Worm (Caenorhabditis elegans): ENCODE results near the gene mdt-6.

Gene mdt-6

DNA sequence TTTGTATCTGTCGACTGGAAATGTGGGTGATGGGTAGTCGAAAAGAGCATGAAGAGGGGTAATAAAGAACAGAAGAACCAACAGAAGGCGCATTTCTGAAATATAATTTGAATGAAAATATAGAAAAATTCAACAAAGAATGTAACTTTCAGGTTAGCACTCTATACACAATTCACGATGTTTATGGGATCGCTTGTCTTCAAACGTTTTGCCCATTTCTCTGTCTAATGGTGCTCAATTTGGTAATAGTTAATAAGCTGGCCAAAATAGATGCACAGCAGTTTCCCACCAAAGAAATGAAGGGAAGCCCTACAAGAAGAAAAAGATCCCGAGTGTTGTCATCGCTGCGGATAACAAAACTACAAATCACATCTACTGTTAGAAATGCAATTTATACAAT, 11.9 kb downstream of the mdt-6 start, which contains the start of gene F20A1.8:
F20A1.8 (minus strand) TSS at position 101 of the 400 bp plus-strand sequence.
- no peak for TF ChIP-seq him-1 (tag; optimal IDR thresholded peaks at IDR 0.05)
- TF ChIP-seq W03F9.2 (tag; optimal IDR thresholded peaks at IDR 0.05), result no peak
- no peak for TF ChIP-seq dao-5 (tag; optimal IDR thresholded peaks at IDR 0.05)

DNA sequence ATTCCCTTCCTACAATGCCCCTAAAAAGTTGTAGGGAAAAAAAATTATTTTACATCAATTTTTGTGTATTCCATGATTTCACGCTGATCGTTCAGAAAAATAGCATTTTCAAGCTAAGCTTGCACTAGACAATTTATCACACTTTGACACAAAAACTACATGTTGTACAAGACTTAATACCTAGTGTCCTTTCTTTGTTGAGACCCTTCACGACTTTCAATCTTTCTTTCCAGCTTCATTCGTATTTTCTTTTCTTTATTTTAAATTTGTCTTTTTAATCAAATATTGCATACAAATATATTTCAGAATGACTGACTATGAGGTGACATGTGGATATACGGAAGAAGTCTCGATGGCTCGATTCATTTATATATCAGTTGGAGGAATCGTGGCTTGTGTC, 13.4 kb downstream of the mdt-6 start, which contains the start of gene F20A1.2:
F20A1.2 (plus strand) TSS at position 301 of the 400 bp plus-strand sequence.
- TF ChIP-seq W03F9.2 (tag; optimal IDR thresholded peaks at IDR 0.05) (no peak), dao-5 (tag; optimal IDR thresholded peaks at IDR 0.05) (no peak), him-1 (tag; optimal IDR thresholded peaks at IDR 0.05) (no peak)

DNA sequence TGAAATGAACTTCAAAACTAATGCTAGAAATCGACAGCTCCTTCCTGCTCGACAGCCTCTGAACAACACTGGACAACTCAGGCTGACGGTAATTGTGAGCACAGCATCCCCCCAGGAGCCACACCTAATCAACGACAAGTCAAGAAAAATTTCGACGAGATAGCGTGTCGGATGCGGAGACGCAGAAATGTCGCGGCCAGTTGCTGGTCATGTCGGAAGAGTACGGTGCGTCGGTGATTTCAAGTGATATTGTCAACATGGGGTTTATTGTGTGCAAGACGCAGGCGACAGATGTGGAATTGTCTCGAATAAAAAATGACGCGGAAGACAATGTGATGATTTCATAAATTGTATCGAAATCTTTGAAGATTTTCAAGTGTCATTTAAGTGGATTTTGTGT, 22.9 kb downstream of the mdt-6 start, which contains the start of gene twk-11:
twk-11 (minus strand) TSS at position 101 of the 400 bp plus-strand sequence.
- TF ChIP-seq W03F9.2 (tag; optimal IDR thresholded peaks at IDR 0.05) (no peak), him-1 (tag; optimal IDR thresholded peaks at IDR 0.05) (no peak), dao-5 (tag; optimal IDR thresholded peaks at IDR 0.05) (no peak)

DNA sequence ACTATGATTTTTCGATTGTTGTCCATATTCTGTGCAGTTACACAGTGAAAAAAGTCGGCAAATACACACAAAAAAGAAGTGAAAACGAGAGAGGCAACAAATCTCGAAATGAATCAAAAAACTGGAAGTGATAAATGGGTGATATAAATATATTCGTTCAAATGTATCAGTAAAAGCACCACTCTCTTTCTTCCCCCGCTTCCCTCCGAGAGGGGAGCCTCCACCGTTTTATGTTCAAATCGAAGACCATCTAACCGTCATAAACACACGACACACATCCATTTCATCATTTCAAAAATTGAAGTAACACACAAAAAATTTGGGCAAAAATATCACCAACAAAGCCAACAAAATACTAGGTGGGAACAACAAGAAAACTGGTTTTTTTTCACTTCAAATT, 32.4 kb downstream of the mdt-6 start, which contains the start of gene F20A1.6:
F20A1.6 (minus strand) TSS at position 101 of the 400 bp plus-strand sequence.
- TF ChIP-seq dao-5 (tag; optimal IDR thresholded peaks at IDR 0.05) (no peak), W03F9.2 (tag; optimal IDR thresholded peaks at IDR 0.05) (no peak), him-1 (tag; optimal IDR thresholded peaks at IDR 0.05) (no peak)

DNA sequence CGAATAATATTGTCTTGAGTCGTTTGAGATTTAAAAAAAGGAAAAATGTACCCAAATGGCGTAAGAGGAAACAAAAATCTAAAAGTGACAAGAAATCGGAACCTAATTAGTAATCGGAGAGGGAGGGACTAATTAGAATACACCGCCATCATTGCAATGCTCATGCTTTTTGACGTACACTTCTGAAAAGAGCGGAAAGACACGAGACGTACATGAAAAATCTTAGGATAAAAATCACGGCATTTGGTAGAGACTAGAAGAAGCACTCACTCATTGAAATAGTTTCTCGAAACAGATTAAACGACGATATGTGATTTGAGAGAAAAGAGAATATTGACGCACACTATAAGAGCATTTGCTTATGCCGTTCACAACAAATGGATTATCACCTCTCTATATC, 36.4 kb downstream of the mdt-6 start:
- TF ChIP-seq W03F9.2 (tag; optimal IDR thresholded peaks at IDR 0.05) (no peak), dao-5 (tag; optimal IDR thresholded peaks at IDR 0.05) (no peak)

DNA sequence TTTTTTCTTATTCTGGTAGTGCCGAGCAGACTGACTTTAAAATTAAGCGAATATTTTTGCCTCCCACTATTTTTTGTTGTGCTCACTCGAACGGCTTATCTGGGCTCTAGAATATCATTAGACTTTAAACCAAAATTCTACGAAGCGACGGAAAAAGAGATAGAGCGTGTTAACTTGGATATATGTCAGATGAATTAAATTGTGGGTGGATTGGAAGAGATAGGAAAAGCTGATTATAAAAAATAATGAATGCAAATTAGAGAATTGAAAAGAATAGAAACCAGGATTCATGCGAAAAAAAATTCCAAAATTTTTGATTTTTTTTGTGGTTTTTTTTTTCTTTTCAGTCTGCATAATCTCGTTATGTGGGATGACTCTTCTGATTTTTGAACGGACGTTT, 37.7 kb downstream of the mdt-6 start, which contains the start of gene F20A1.4:
F20A1.4 (minus strand) TSS at position 101 of the 400 bp plus-strand sequence.
- TF ChIP-seq W03F9.2 (tag; optimal IDR thresholded peaks at IDR 0.05) (no peak), dao-5 (tag; optimal IDR thresholded peaks at IDR 0.05) (no peak)

DNA sequence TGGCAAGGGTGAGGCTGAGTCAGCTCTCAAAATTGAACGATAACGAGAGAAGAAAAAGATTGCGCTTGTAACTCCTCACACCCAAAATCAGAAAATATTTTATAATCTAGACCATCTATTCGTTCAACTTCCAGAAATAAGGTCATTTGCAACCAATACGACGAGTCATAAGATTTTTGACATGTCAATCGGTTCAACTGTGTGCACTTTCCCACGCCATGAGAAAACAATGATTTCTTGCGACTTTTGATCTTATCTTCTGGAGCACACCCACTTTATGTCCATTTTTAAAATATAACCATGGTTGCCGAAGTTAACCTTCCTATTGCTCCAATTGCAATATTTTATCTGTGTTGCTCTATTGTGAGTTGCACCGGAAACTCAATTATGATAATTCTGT, 42.4 kb downstream of the mdt-6 start, which contains the start of gene srsx-32:
srsx-32 (plus strand) TSS at position 301 of the 400 bp plus-strand sequence.
- no peak for TF ChIP-seq dao-5 (tag; optimal IDR thresholded peaks at IDR 0.05)
- no peak for TF ChIP-seq him-1 (tag; optimal IDR thresholded peaks at IDR 0.05)
- TF ChIP-seq W03F9.2 (tag; optimal IDR thresholded peaks at IDR 0.05), result no peak

DNA sequence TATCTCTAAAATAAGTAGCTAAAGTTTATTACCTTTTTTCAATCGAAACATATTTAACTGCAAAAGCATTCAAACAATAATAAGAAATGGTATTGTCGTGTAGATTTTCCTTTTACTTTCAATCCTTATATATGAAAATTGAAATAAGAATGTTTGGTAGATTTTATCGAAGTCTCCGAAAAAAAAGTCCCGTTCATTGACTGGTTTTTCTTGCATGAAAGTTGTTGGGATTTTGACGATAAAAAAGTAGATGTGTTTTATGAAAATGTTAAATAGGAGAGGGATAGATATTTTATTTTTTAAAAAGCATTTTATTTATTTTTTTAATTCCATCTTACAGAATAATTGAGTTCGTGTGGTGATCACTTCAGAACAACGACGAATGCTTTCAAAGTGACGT, 43.6 kb downstream of the mdt-6 start, which contains the start of gene C33G8.13:
C33G8.13 (minus strand) TSS at position 101 of the 400 bp plus-strand sequence.
- TF ChIP-seq dao-5 (tag; optimal IDR thresholded peaks at IDR 0.05) (no peak), W03F9.2 (tag; optimal IDR thresholded peaks at IDR 0.05) (no peak), him-1 (tag; optimal IDR thresholded peaks at IDR 0.05) (no peak)

DNA sequence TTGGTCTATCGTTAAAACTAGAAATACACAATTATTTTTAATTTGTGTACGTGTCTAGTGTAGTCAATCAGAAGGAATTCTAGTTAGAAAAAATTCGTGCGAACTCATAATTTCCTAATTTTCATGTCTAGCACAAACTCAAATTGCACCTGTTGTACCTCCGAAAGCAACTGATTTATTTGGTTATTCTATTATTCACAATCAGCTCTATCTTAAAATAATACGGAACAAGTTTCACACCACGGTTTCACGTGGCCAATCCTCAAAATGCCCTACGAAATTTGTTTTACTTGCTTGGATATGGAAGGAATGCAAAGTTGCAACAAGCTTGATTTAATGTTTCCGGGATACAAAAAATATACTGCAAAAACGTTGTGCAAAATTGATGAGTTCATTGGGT, 46.8 kb downstream of the mdt-6 start, which contains the start of gene srw-127:
srw-127 (plus strand) TSS at position 301 of the 400 bp plus-strand sequence.
- TF ChIP-seq dao-5 (tag; optimal IDR thresholded peaks at IDR 0.05) (no peak), him-1 (tag; optimal IDR thresholded peaks at IDR 0.05) (no peak), W03F9.2 (tag; optimal IDR thresholded peaks at IDR 0.05) (no peak)

DNA sequence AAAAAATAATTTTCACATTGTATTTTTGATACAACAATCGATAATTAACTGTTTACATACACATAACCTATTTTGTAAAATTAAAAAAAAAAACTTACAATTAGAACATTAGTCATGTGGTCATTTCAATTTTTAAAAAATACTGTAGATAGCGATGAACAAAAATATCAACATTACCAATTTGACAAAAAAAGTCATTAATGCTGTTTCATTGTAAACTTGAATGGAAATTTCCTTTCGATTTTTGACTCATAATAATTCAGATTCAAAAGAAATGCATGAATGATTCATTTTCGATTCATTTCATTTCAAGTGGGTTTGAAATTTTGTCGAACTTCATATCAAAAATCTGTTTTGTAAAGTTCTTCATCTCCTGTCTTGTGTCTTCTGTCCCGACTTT, 50.0 kb downstream of the mdt-6 start, which contains the start of gene C33G8.2:
C33G8.2 (plus strand) TSS at position 301 of the 400 bp plus-strand sequence.
- TF ChIP-seq W03F9.2 (tag; optimal IDR thresholded peaks at IDR 0.05) (no peak), him-1 (tag; optimal IDR thresholded peaks at IDR 0.05) (no peak), dao-5 (tag; optimal IDR thresholded peaks at IDR 0.05) (no peak)
